Worm (Caenorhabditis elegans): ENCODE measurements around the gene sgk-1.
A peak's percentile ranks its signal among the peaks of the same experiment; 100 is the strongest.

The sgk-1 gene

DNA sequence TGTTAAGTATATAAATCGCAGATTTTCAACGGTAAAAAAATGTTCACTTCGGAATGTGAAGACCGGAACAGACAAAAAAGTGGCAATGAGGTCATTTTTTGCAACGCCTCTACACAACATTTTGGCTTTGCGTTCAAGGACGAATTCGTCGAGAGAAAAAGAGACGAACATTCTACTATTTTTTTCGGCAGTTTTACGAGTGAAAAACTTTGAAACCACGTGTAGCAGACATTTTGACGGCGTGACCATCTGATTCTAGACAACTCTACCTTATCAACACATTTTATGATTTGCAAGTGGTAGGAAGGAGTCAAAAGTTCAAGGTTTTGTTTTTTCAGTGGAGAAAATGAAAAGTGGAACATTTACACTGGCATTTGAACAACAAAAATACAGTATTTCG, 28.6 kb upstream of the sgk-1 start:
- no peak for TF ChIP-seq ZK546.5 (tag; optimal IDR thresholded peaks at IDR 0.05)
- no peak for TF ChIP-seq ceh-32 (tag; optimal IDR thresholded peaks at IDR 0.05; ENCODE audit: poor library complexity)
- TF ChIP-seq lsy-2 (tag; optimal IDR thresholded peaks at IDR 0.05), result peak in 1 of 2 experiments; percentile 13
- no peak for TF ChIP-seq attf-4 (tag; optimal IDR thresholded peaks at IDR 0.05)
- TF ChIP-seq tra-1 (GFP tag; IDR thresholded peaks at IDR 0.05), result 0 out of 2 replicates have a peak, but pooled peaks have one; percentile 38
- TF ChIP-seq nhr-111 (GFP tag; optimal IDR thresholded peaks at IDR 0.05), result no peak
- no peak for TF ChIP-seq ama-1 (optimal IDR thresholded peaks at IDR 0.05)
- TF ChIP-seq unc-130 (GFP tag; optimal IDR thresholded peaks at IDR 0.05), result no peak
- TF ChIP-seq ZK337.2 (GFP tag; IDR thresholded peaks at IDR 0.05), result no peak
- TF ChIP-seq mxl-3 (GFP tag; optimal IDR thresholded peaks at IDR 0.05), result peak; percentile 93
- no peak for TF ChIP-seq madf-9 (GFP tag; conservative IDR thresholded peaks at IDR 0.05)
- TF ChIP-seq zip-2 (tag; optimal IDR thresholded peaks at IDR 0.05), result no peak
- TF ChIP-seq hlh-30 (tag; optimal IDR thresholded peaks at IDR 0.05; ENCODE audit: insufficient read depth), result peak; percentile 68
- no peak for TF ChIP-seq vab-7 (GFP tag; IDR thresholded peaks at IDR 0.05)
- TF ChIP-seq sdz-12 (GFP tag; optimal IDR thresholded peaks at IDR 0.05), result no peak
- TF ChIP-seq hlh-11 (tag; optimal IDR thresholded peaks at IDR 0.05), result peak; percentile 40
- peak; percentile 64 for TF ChIP-seq nhr-25 (tag; optimal IDR thresholded peaks at IDR 0.05; ENCODE audit: borderline replicate concordance, insufficient read depth)
- TF ChIP-seq nhr-10 (tag; optimal IDR thresholded peaks at IDR 0.05), result no peak
- no peak for TF ChIP-seq jun-1 (tag; optimal IDR thresholded peaks at IDR 0.05)
- no peak for TF ChIP-seq dpl-1 (GFP tag; optimal IDR thresholded peaks at IDR 0.05)
- TF ChIP-seq daf-19 (GFP tag; conservative IDR thresholded peaks at IDR 0.05), result no peak
- no peak for TF ChIP-seq zip-11 (GFP tag; IDR thresholded peaks at IDR 0.05)
- no peak for TF ChIP-seq lin-13 (GFP tag; optimal IDR thresholded peaks at IDR 0.05)
- TF ChIP-seq nhr-41 (GFP tag; IDR thresholded peaks at IDR 0.05), result no peak
- no peak for TF ChIP-seq Y105C5A.15 (GFP tag; IDR thresholded peaks at IDR 0.05)
- TF ChIP-seq mdl-1 (tag; optimal IDR thresholded peaks at IDR 0.05), result peak in 1 of 2 experiments; percentile 69
- no peak for TF ChIP-seq dmd-9 (GFP tag; IDR thresholded peaks at IDR 0.05)
- TF ChIP-seq nhr-28 (tag; optimal IDR thresholded peaks at IDR 0.05), result peak; percentile 16
- peak; percentile 15 for TF ChIP-seq nhr-48 (tag; optimal IDR thresholded peaks at IDR 0.05)
- TF ChIP-seq F37D6.2 (tag; optimal IDR thresholded peaks at IDR 0.05), result no peak
- no peak for TF ChIP-seq lim-7 (GFP tag; IDR thresholded peaks at IDR 0.05)
- TF ChIP-seq duxl-1 (tag; optimal IDR thresholded peaks at IDR 0.05; ENCODE audit: poor library complexity), result no peak
- no peak for TF ChIP-seq set-16 (GFP tag; IDR thresholded peaks at IDR 0.05)
- no peak for TF ChIP-seq skn-1 (tag; optimal IDR thresholded peaks at IDR 0.05)
- TF ChIP-seq nhr-76 (tag; optimal IDR thresholded peaks at IDR 0.05), result no peak
- no peak for TF ChIP-seq ceh-44 (GFP tag; IDR thresholded peaks at IDR 0.05)
- TF ChIP-seq R02D3.7 (tag; optimal IDR thresholded peaks at IDR 0.05), result no peak
- TF ChIP-seq nhr-6 (tag; optimal IDR thresholded peaks at IDR 0.05), result no peak
- peak; percentile 28 for TF ChIP-seq dve-1 (tag; optimal IDR thresholded peaks at IDR 0.05; ENCODE audit: insufficient read depth)
- TF ChIP-seq egl-43 (GFP tag; IDR thresholded peaks at IDR 0.05), result no peak
- TF ChIP-seq mdt-29 (GFP tag; IDR thresholded peaks at IDR 0.05), result no peak
- no peak for TF ChIP-seq spr-3 (GFP tag; optimal IDR thresholded peaks at IDR 0.05)
- TF ChIP-seq gei-8 (GFP tag; optimal IDR thresholded peaks at IDR 0.05), result no peak
- TF ChIP-seq daf-16 (GFP tag; optimal IDR thresholded peaks at IDR 0.05), result no peak
- TF ChIP-seq daf-16 (tag; optimal IDR thresholded peaks at IDR 0.05), result peak; percentile 23
- no peak for TF ChIP-seq ces-1 (GFP tag; optimal IDR thresholded peaks at IDR 0.05)
- no peak for TF ChIP-seq ztf-7 (tag; optimal IDR thresholded peaks at IDR 0.05)
- TF ChIP-seq egl-27 (tag; optimal IDR thresholded peaks at IDR 0.05), result no peak
- TF ChIP-seq spr-1 (tag; optimal IDR thresholded peaks at IDR 0.05), result no peak
- no peak for TF ChIP-seq ztf-11 (tag; optimal IDR thresholded peaks at IDR 0.05)
- TF ChIP-seq ctbp-1 (GFP tag; IDR thresholded peaks at IDR 0.05), result no peak
- TF ChIP-seq mep-1 (tag; optimal IDR thresholded peaks at IDR 0.05), result no peak
